Worm (Caenorhabditis elegans): ENCODE results near the gene R12B2.8.

DNA sequence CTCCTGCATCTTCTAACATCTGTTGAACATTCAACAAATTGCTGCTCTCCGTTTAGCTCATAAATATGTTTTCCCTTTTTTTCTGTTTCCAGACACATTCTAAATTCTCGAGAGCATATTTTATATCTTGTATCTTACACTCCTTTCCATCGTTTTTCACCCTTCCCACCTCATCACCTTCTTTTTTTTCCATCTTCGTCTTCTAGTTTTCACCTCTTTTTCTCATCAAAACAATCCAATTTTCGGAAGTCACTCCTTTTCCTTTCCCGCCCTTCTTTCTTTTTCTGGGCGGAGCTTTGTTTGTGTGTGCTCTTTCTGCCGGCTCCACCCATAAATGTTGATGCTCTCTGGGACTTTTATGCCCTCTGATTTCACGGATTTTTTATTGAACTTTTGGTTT is 901 bp upstream of the R12B2.8 start:
- TF ChIP-seq lin-15B (tag; optimal IDR thresholded peaks at IDR 0.05) = no peak
- no peak for TF ChIP-seq ztf-4 (tag; optimal IDR thresholded peaks at IDR 0.05)
- no peak for TF ChIP-seq ceh-9 (tag; optimal IDR thresholded peaks at IDR 0.05)
- no peak for TF ChIP-seq nhr-28 (tag; optimal IDR thresholded peaks at IDR 0.05)
- TF ChIP-seq pha-4 (tag; optimal IDR thresholded peaks at IDR 0.05) = no peak
- TF ChIP-seq nhr-12 (tag; optimal IDR thresholded peaks at IDR 0.05) = no peak
- no peak for TF ChIP-seq snpc-4 (tag; optimal IDR thresholded peaks at IDR 0.05)
- no peak for TF ChIP-seq skn-1 (tag; optimal IDR thresholded peaks at IDR 0.05)
- TF ChIP-seq nhr-25 (tag; optimal IDR thresholded peaks at IDR 0.05) = no peak
- TF ChIP-seq ztf-11 (tag; optimal IDR thresholded peaks at IDR 0.05) = no peak
- no peak for TF ChIP-seq R02D3.7 (tag; optimal IDR thresholded peaks at IDR 0.05)
- TF ChIP-seq ZK546.5 (tag; optimal IDR thresholded peaks at IDR 0.05) = no peak
- no peak for TF ChIP-seq ama-1 (optimal IDR thresholded peaks at IDR 0.05)

Data from whole organism, L3 larva.